Worm (Caenorhabditis elegans): ENCODE results near the gene pqn-68.

- no peak for TF ChIP-seq flt-1 (GFP tag; IDR thresholded peaks at IDR 0.05)
- no peak for TF ChIP-seq scrt-1 (GFP tag; IDR thresholded peaks at IDR 0.05)
- TF ChIP-seq ama-1 (optimal IDR thresholded peaks at IDR 0.05) = no peak
- no peak for TF ChIP-seq tbx-11 (GFP tag; IDR thresholded peaks at IDR 0.05)
- no peak for TF ChIP-seq aly-1 (tag; optimal IDR thresholded peaks at IDR 0.05)
- no peak for TF ChIP-seq tbx-37 (GFP tag; conservative IDR thresholded peaks at IDR 0.05)
- TF ChIP-seq hmg-4 (GFP tag; optimal IDR thresholded peaks at IDR 0.05) = no peak
- no peak for TF ChIP-seq F13C5.2 (tag; optimal IDR thresholded peaks at IDR 0.05)
- no peak for TF ChIP-seq sea-1 (GFP tag; conservative IDR thresholded peaks at IDR 0.05)
- TF ChIP-seq ceh-13 (GFP tag; optimal IDR thresholded peaks at IDR 0.05) = no peak
- no peak for TF ChIP-seq ceh-36 (tag; optimal IDR thresholded peaks at IDR 0.05)
- TF ChIP-seq ets-7 (tag; optimal IDR thresholded peaks at IDR 0.05) = no peak
Measured at ce11 chrV:12949607-12950006, 2.8 kb upstream of the pqn-68 start, which contains the start of gene T16G1.13.
